Fruit fly (Drosophila melanogaster): ENCODE results near the gene CG8578.
A peak's percentile ranks its signal among the peaks of the same experiment; 100 is the strongest.

The CG8578 gene

dm6 chrX:15803764-15804563, 40.3 kb upstream of the CG8578 start, which contains the start of the genes PGRP-LE and sd (continued):
- TF ChIP-seq Lhr (GFP tag; optimal IDR thresholded peaks at IDR 0.05) (no peak), Dad (GFP tag; optimal IDR thresholded peaks at IDR 0.05) (no peak), jigr1 (GFP tag; IDR thresholded peaks at IDR 0.05) (no peak), CG7786 (GFP tag; optimal IDR thresholded peaks at IDR 0.05) (no peak), sug (tag; optimal IDR thresholded peaks at IDR 0.05) (no peak), CG34376 (GFP tag; optimal IDR thresholded peaks at IDR 0.05) (peak; percentile 44), GATAe (GFP tag; conservative IDR thresholded peaks at IDR 0.05) (no peak), CG18011 (GFP tag; optimal IDR thresholded peaks at IDR 0.05) (no peak), lbe (GFP tag; optimal IDR thresholded peaks at IDR 0.05) (peak; percentile 79), CG18599 (GFP tag; optimal IDR thresholded peaks at IDR 0.05) (no peak), Ptx1 (GFP tag; IDR thresholded peaks at IDR 0.05) (no peak), HmgD (GFP tag; optimal IDR thresholded peaks at IDR 0.05) (no peak), Deaf1 (tag; optimal IDR thresholded peaks at IDR 0.05) (peak; percentile 64), BtbVII (GFP tag; optimal IDR thresholded peaks at IDR 0.05) (peak; percentile 2), Trl (optimal IDR thresholded peaks at IDR 0.05) (peak; percentile 93 to 98), Trl (GFP tag; optimal IDR thresholded peaks at IDR 0.05) (no peak), al (GFP tag; IDR thresholded peaks at IDR 0.05) (no peak), CG13624 (GFP tag; optimal IDR thresholded peaks at IDR 0.05) (no peak), CG15011 (GFP tag; optimal IDR thresholded peaks at IDR 0.05) (no peak), CG11560 (tag; IDR thresholded peaks at IDR 0.05) (no peak), CG9932 (GFP tag; IDR thresholded peaks at IDR 0.05) (no peak), pzg (GFP tag; optimal IDR thresholded peaks at IDR 0.05) (peak; percentile 16), Vsx1 (GFP tag; optimal IDR thresholded peaks at IDR 0.05) (no peak), repo (GFP tag; optimal IDR thresholded peaks at IDR 0.05) (no peak), CG18476 (GFP tag; optimal IDR thresholded peaks at IDR 0.05) (no peak), eyg (GFP tag; optimal IDR thresholded peaks at IDR 0.05) (no peak), vnd (GFP tag; IDR thresholded peaks at IDR 0.05; ENCODE audit: partially characterized antibody) (no peak), rib (GFP tag; IDR thresholded peaks at IDR 0.05) (0 out of 2 replicates have a peak, but pooled peaks have one; percentile 33), Med (GFP tag) (peak; percentile 69), Dip3 (GFP tag; optimal IDR thresholded peaks at IDR 0.05) (no peak), ro (GFP tag; IDR thresholded peaks at IDR 0.05) (no peak), chn (GFP tag; optimal IDR thresholded peaks at IDR 0.05) (no peak), tgo (GFP tag; IDR thresholded peaks at IDR 0.05) (no peak), row (GFP tag; IDR thresholded peaks at IDR 0.05) (peak; percentile 32; the same call in 2 of the 3 replicates), CG1529 (GFP tag; optimal IDR thresholded peaks at IDR 0.05) (no peak), z (GFP tag; IDR thresholded peaks at IDR 0.05) (peak; percentile 77), fd3F (GFP tag; optimal IDR thresholded peaks at IDR 0.05) (no peak), CG8388 (GFP tag; optimal IDR thresholded peaks at IDR 0.05) (no peak), fd102C (GFP tag; optimal IDR thresholded peaks at IDR 0.05) (no peak), CG1832 (GFP tag; optimal IDR thresholded peaks at IDR 0.05) (no peak), Atf6 (GFP tag; IDR thresholded peaks at IDR 0.05) (peak; percentile 7; the same call in 1 of the 2 replicates), CG3726 (GFP tag; IDR thresholded peaks at IDR 0.05) (no peak), lab (GFP tag; optimal IDR thresholded peaks at IDR 0.05) (no peak), Atf-2 (GFP tag; optimal IDR thresholded peaks at IDR 0.05) (no peak), Sin3A (optimal IDR thresholded peaks at IDR 0.05) (no peak), Lim3 (GFP tag; IDR thresholded peaks at IDR 0.05) (no peak), hkb (optimal IDR thresholded peaks at IDR 0.05) (no peak), hkb (GFP tag; IDR thresholded peaks at IDR 0.05) (no peak), ase (GFP tag; IDR thresholded peaks at IDR 0.05) (no peak), ci (GFP tag; IDR thresholded peaks at IDR 0.05) (peak; percentile 23; the same call in 1 of the 3 replicates), Dip2 (GFP tag; IDR thresholded peaks at IDR 0.05) (no peak), Drgx (GFP tag; IDR thresholded peaks at IDR 0.05) (no peak)

All from whole organism, embryonic.